Worm (Caenorhabditis elegans): ENCODE measurements around the gene ldb-1.

ldb-1 gene

DNA sequence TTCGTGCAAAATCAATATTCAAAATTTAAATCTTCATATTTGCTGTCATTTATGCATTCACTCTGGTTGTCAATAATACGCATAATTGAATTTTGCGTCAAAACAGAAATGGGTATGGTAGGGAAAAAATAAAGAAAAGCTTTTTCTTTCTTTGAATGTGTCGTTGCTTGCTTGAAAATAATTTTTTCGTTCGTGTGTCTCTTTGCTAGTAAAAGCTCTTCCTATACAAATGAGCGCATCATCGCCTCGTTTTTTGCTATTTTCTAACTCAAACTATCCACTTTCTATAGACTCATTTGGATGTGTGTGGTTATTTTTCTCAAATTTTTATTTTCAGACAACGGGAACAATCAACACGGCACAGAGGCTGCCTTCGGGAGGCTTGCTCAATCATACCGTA is at the start of gene ldb-1:
TSS of gene ldb-1 (plus strand) at position 301 of the 400 bp plus-strand sequence.
- no peak for TF ChIP-seq hlh-30 (tag; optimal IDR thresholded peaks at IDR 0.05; ENCODE audit: insufficient read depth)
- no peak for TF ChIP-seq ceh-44 (GFP tag; IDR thresholded peaks at IDR 0.05)
- TF ChIP-seq hmg-1.1 (GFP tag; IDR thresholded peaks at IDR 0.05) = no peak
- no peak for TF ChIP-seq F37D6.2 (tag; optimal IDR thresholded peaks at IDR 0.05)
- no peak for TF ChIP-seq dmd-6 (GFP tag; IDR thresholded peaks at IDR 0.05)
- no peak for TF ChIP-seq nhr-6 (tag; optimal IDR thresholded peaks at IDR 0.05)
- TF ChIP-seq mep-1 (tag; optimal IDR thresholded peaks at IDR 0.05) = no peak
- TF ChIP-seq duxl-1 (tag; optimal IDR thresholded peaks at IDR 0.05; ENCODE audit: poor library complexity) = no peak
- TF ChIP-seq daf-16 (GFP tag; optimal IDR thresholded peaks at IDR 0.05) = no peak
- TF ChIP-seq daf-16 (tag; optimal IDR thresholded peaks at IDR 0.05) = no peak
- no peak for TF ChIP-seq aly-2 (tag; optimal IDR thresholded peaks at IDR 0.05)
- TF ChIP-seq madf-5 (GFP tag; IDR thresholded peaks at IDR 0.05) = no peak
- TF ChIP-seq snpc-1.2 (GFP tag; IDR thresholded peaks at IDR 0.05) = no peak
- TF ChIP-seq zfp-2 (tag; optimal IDR thresholded peaks at IDR 0.05) = no peak
- no peak for TF ChIP-seq dmd-9 (GFP tag; IDR thresholded peaks at IDR 0.05)
- TF ChIP-seq zfp-3 (GFP tag; conservative IDR thresholded peaks at IDR 0.05) = no peak

DNA sequence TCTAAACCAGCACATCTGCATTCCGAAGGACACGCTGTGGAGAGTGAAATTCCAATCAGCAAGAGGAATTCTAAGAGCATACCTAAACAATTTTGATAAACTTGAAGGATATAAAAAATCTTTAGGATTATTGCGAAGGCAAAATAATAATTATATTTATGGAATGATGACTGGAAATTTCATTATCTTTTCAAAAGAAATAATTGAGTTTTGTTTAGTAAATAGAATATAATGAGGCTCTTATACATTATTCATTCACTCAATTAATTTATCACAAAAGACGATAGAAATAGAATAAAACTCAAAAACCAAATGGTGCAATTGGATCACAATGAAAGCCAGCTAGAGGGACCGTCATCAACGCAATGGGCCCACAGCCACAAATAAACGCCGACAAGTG is 49.5 kb upstream of the ldb-1 start, which contains the start of gene pxn-2:
TSS of gene pxn-2 (minus strand) at position 101 of the 400 bp plus-strand sequence.
- TF ChIP-seq T20F7.1 (GFP tag; optimal IDR thresholded peaks at IDR 0.05) (no peak), unc-62 (GFP tag; optimal IDR thresholded peaks at IDR 0.05 in 1 of 2) (peak in 1 of 2 experiments; percentile 16), unc-62 (tag; optimal IDR thresholded peaks at IDR 0.05) (no peak)

DNA sequence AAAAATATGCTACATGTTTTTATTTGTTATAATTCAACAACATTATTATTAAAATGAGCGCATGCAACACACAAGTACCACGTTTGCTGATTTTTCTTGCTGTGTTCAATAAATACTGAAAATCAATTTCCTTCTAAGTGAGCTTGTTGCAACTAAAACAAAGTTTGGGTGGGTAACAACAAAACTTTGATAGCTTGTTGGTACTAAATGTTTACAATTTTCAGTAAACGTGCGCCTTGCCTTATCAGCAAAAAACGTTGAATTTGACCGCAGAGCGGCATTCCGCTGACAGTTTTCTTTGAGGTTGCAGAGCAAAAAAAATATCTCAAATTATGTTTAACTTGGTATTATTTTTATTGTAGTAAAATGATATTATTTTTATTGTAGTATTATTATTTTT is 47.3 kb upstream of the ldb-1 start:
- TF ChIP-seq aha-1 (tag) (peak; percentile 62), daf-16 (GFP tag; optimal IDR thresholded peaks at IDR 0.05) (peak in 1 of 2 experiments; percentile 25), daf-16 (tag; optimal IDR thresholded peaks at IDR 0.05) (peak; percentile 87), D1046.2 (GFP tag; IDR thresholded peaks at IDR 0.05) (no peak), T26A8.4 (GFP tag; IDR thresholded peaks at IDR 0.05) (no peak), dmd-6 (GFP tag; IDR thresholded peaks at IDR 0.05) (peak; percentile 43)

DNA sequence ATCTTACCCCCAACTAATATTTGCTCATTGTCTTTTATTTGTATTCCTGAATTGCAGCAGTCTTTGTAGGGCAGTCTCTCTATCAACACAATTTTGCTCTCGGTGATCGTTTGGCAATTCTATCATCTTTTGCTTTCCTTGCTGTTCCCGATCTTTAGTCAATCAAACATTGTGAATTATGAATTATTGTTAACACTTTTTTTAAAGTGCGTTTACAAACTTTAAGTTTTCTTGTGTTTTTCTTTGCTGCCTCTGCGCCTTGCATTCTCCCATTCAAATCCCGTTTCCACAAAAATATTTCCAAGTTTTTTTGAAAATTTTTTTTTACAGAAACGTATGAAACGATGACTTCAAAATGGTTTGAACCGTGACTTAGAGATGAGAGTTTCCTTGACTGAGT is 46.7 kb upstream of the ldb-1 start, which contains the start of gene ver-4:
TSS of gene ver-4 (plus strand) at position 301 of the 400 bp plus-strand sequence.
- peak; percentile 34 for TF ChIP-seq aha-1 (tag)
- no peak for TF ChIP-seq dmd-9 (GFP tag; IDR thresholded peaks at IDR 0.05)

DNA sequence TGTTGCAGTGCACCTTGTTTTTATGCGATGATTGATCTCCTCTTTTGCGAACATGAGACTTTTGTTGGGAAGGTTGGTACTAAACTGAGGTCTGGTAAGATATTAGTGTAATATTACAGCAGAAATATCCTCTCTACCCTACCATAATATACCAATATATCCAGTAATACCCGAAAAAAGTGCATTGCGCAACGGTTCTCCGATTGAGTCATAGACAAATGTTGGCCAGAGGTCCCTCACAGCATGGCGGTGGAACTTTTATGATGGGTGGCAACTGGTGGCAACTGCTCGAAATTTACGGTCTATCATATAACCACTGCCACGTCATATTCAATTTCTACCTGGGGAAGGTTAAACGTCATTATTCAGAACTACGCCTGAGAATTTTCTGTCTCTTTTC is 39.4 kb upstream of the ldb-1 start:
- TF ChIP-seq tag-97 (GFP tag; IDR thresholded peaks at IDR 0.05) (no peak), nhr-11 (tag; optimal IDR thresholded peaks at IDR 0.05) (no peak), mes-2 (tag; optimal IDR thresholded peaks at IDR 0.05; ENCODE audit: poor library complexity, severe bottlenecking) (no peak), aly-2 (tag; optimal IDR thresholded peaks at IDR 0.05) (no peak), gei-8 (GFP tag; optimal IDR thresholded peaks at IDR 0.05) (no peak), snpc-1.2 (GFP tag; IDR thresholded peaks at IDR 0.05) (no peak)

DNA sequence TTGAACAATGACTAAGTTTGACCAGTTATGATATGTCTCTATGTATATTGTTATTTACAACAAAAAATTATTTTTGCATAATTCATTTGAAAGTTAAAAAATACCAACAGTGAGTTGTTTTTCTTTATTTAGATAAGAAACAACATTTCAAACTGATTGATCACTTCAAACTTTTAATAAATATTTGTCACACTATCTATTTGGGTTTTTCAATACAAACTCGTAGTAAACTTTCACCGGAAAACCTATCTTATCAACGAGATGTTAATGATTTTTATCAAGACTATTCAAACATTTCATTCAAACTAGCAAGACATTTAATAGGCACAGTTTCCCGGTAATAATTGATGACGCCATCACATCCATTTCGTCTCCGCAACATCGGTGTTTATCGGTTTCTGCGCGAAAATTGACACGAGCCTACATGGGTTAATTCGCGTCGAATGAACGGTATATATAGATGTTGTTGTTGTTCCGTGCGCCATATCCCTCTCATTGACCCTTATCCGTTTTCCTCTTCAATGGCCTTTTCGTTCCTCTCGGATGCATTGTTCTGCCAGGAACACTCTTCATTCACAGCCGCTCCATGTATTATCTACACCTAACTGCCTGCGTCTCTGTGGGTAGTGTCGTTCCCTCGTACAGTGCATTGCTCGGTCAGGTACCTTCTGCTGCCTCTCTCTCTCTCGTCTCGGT is 38.4 kb upstream of the ldb-1 start:
- TF ChIP-seq ceh-44 (GFP tag; IDR thresholded peaks at IDR 0.05) = no peak
- TF ChIP-seq hlh-11 (tag; optimal IDR thresholded peaks at IDR 0.05) = peak; percentile 48
- TF ChIP-seq dmd-6 (GFP tag; IDR thresholded peaks at IDR 0.05) = peak; percentile 20; the same call in 1 of the 2 replicates
- peak; percentile 68 for TF ChIP-seq php-3 (GFP tag; IDR thresholded peaks at IDR 0.05)
- no peak for TF ChIP-seq ceh-28 (tag; optimal IDR thresholded peaks at IDR 0.05)
- no peak for TF ChIP-seq daf-16 (GFP tag; optimal IDR thresholded peaks at IDR 0.05)
- peak; percentile 88 for TF ChIP-seq daf-16 (tag; optimal IDR thresholded peaks at IDR 0.05)
- peak; percentile 7 for TF ChIP-seq nhr-28 (tag; optimal IDR thresholded peaks at IDR 0.05)
- no peak for TF ChIP-seq ztf-7 (tag; optimal IDR thresholded peaks at IDR 0.05)
- no peak for TF ChIP-seq attf-4 (tag; optimal IDR thresholded peaks at IDR 0.05)
- no peak for TF ChIP-seq mxl-3 (GFP tag; optimal IDR thresholded peaks at IDR 0.05)
- TF ChIP-seq dve-1 (tag; optimal IDR thresholded peaks at IDR 0.05; ENCODE audit: insufficient read depth) = peak; percentile 29
- TF ChIP-seq saeg-2 (GFP tag; IDR thresholded peaks at IDR 0.05) = 0 out of 2 replicates have a peak, but pooled peaks have one; percentile 11
- TF ChIP-seq hmg-1.1 (GFP tag; IDR thresholded peaks at IDR 0.05) = peak; percentile 42; the same call in 1 of the 2 replicates
- 0 out of 2 replicates have a peak, but pooled peaks have one; percentile 29 for TF ChIP-seq tag-97 (GFP tag; IDR thresholded peaks at IDR 0.05)
- TF ChIP-seq aha-1 (tag) = peak; percentile 74
